Worm (Caenorhabditis elegans) whole organism, young adult: Measurements from ENCODE around the gene srt-37.

Source experiments
- F10E7.11 ChIP-seq: sonication (generic microtip); optimal IDR thresholded peaks from 2 replicates; lab custom pipeline; 2017; ENCODE audit warnings: mild to moderate bottlenecking, missing genetic modification characterization, moderate library complexity, missing compliant biosample characterization
- F33H1.4 ChIP-seq: fragments of 200-800 bp; sonication (Bioruptor generic); IDR thresholded peaks from 2 replicates; pipeline ENCODE4 v1.3.6; 2022; ENCODE audit warnings: missing genetic modification reagents, missing genetic modification characterization, missing compliant biosample characterization
- F39B2.1 ChIP-seq: fragments of 200-800 bp; sonication (Bioruptor generic); IDR thresholded peaks from 2 replicates; pipeline ENCODE4 v1.3.6; 2022; ENCODE audit warnings: missing genetic modification reagents, missing genetic modification characterization, missing compliant biosample characterization
- F52B5.7 ChIP-seq: sonication (generic microtip); optimal IDR thresholded peaks from 2 replicates; lab custom pipeline; 2016; ENCODE audit warnings: mild to moderate bottlenecking, missing genetic modification characterization, missing compliant biosample characterization
- F57A8.1 ChIP-seq: fragments of 200-800 bp; sonication (Bioruptor generic); optimal IDR thresholded peaks from 2 replicates; lab custom pipeline; 2018; ENCODE audit warnings: mild to moderate bottlenecking, missing genetic modification characterization, moderate library complexity, missing compliant biosample characterization
- K12H6.12 ChIP-seq: fragments of 200-800 bp; sonication (Bioruptor generic); optimal IDR thresholded peaks from 2 replicates; lab custom pipeline; 2018; ENCODE audit warnings: mild to moderate bottlenecking, missing genetic modification characterization, missing compliant biosample characterization
- Y79H2A.3 ChIP-seq: fragments of 200-800 bp; sonication (Bioruptor generic); conservative IDR thresholded peaks from 2 replicates; pipeline ENCODE4 v1.3.6; 2022; ENCODE audit warnings: missing genetic modification reagents, missing genetic modification characterization, missing compliant biosample characterization
- athp-1 ChIP-seq: sonication (generic microtip); optimal IDR thresholded peaks from 2 replicates; lab custom pipeline; 2017; ENCODE audit warnings: mild to moderate bottlenecking, missing genetic modification characterization, missing compliant biosample characterization
- ccch-3 ChIP-seq: fragments of 200-800 bp; sonication (Bioruptor generic); optimal IDR thresholded peaks from 2 replicates; lab custom pipeline; 2018; ENCODE audit warnings: mild to moderate bottlenecking, missing genetic modification characterization, missing compliant biosample characterization
- cebp-1 ChIP-seq, 2 experiments: fragments of 200-800 bp in 1 of 2; sonication (Bioruptor generic) in 1 of 2; sonication (generic microtip) in 1 of 2; IDR thresholded peaks in 1 of 2; optimal IDR thresholded peaks in 1 of 2; 2 replicates each; pipeline versions ENCODE4 v1.3.6 to Lab custom; 2017 to 2022; ENCODE audit warnings: missing compliant biosample characterization in 2 of 2, missing genetic modification characterization in 2 of 2, mild to moderate bottlenecking in 1 of 2, missing genetic modification reagents in 1 of 2, moderate library complexity in 1 of 2
- cebp-2 ChIP-seq: fragments of 200-800 bp; sonication (Bioruptor generic); IDR thresholded peaks from 2 replicates; pipeline ENCODE4 v1.3.6; 2022; ENCODE audit warnings: missing genetic modification characterization, missing compliant biosample characterization
- ceh-100 ChIP-seq: fragments of 200-800 bp; sonication (Bioruptor generic); IDR thresholded peaks from 2 replicates; pipeline ENCODE4 v1.3.6; 2022; ENCODE audit warnings: missing genetic modification reagents, missing genetic modification characterization, missing compliant biosample characterization
- ceh-79 ChIP-seq: sonication (generic microtip); optimal IDR thresholded peaks from 2 replicates; lab custom pipeline; 2017; ENCODE audit warnings: mild to moderate bottlenecking, missing genetic modification characterization, missing compliant biosample characterization
- ceh-91 ChIP-seq: fragments of 200-800 bp; sonication (Bioruptor generic); IDR thresholded peaks from 2 replicates; pipeline ENCODE4 v1.3.6; 2022; ENCODE audit warnings: missing genetic modification reagents, missing genetic modification characterization, missing compliant biosample characterization
- die-1 ChIP-seq: sonication (generic microtip); optimal IDR thresholded peaks from 2 replicates; lab custom pipeline; 2016; ENCODE audit warnings: missing genotype, mild to moderate bottlenecking, missing genetic modification characterization, missing compliant biosample characterization
- efl-1 ChIP-seq: fragments of 150-350 bp; optimal IDR thresholded peaks from 2 replicates; lab custom pipeline; 2014; ENCODE audit warnings: missing biosample characterization, missing genetic modification reagents, missing genetic modification characterization
- ekl-4 ChIP-seq: fragments of 200-800 bp; sonication (Bioruptor generic); IDR thresholded peaks from 2 replicates; pipeline ENCODE4 v1.3.6; 2022; ENCODE audit warnings: missing genetic modification reagents, missing genetic modification characterization, missing compliant biosample characterization
- ets-4 ChIP-seq: fragments of 200-800 bp; sonication (Bioruptor generic); optimal IDR thresholded peaks from 2 replicates; lab custom pipeline; 2018; ENCODE audit warnings: mild to moderate bottlenecking, missing genetic modification characterization, missing compliant biosample characterization
- him-1 ChIP-seq: sonication (generic microtip); optimal IDR thresholded peaks from 2 replicates; lab custom pipeline; 2016; ENCODE audit warnings: missing genotype, missing genetic modification reagents, missing genetic modification characterization, missing compliant biosample characterization
- hmg-1.2 ChIP-seq: fragments of 200-800 bp; sonication (Bioruptor generic); IDR thresholded peaks from 2 replicates; pipeline ENCODE4 v1.3.6; 2022; ENCODE audit warnings: missing genetic modification reagents, missing genetic modification characterization, missing compliant biosample characterization
- let-526 ChIP-seq: fragments of 200-800 bp; sonication (Bioruptor generic); IDR thresholded peaks from 2 replicates; pipeline ENCODE4 v1.3.6; 2022; ENCODE audit warnings: missing genetic modification reagents, missing genetic modification characterization, missing compliant biosample characterization
- let-607 ChIP-seq, 2 experiments: fragments of 200-800 bp in 1 of 2; sonication (Bioruptor generic) in 1 of 2; sonication (generic microtip) in 1 of 2; optimal IDR thresholded peaks; 2 replicates each; lab custom pipeline; 2016 to 2018; ENCODE audit warnings: mild to moderate bottlenecking in 2 of 2, missing compliant biosample characterization in 2 of 2, missing genetic modification characterization in 2 of 2, moderate library complexity in 2 of 2, missing genotype in 1 of 2
- lin-40 ChIP-seq: sonication (generic microtip); optimal IDR thresholded peaks from 2 replicates; lab custom pipeline; 2016; ENCODE audit warnings: missing genetic modification characterization, mild to moderate bottlenecking, missing compliant biosample characterization, missing genotype, missing genetic modification reagents
- lsl-1 ChIP-seq: fragments of 200-800 bp; sonication (Bioruptor generic); optimal IDR thresholded peaks from 2 replicates; lab custom pipeline; 2018; ENCODE audit warnings: mild to moderate bottlenecking, missing genetic modification characterization, moderate library complexity, missing compliant biosample characterization
- madf-6 ChIP-seq: fragments of 200-800 bp; sonication (Bioruptor generic); IDR thresholded peaks from 2 replicates; pipeline ENCODE4 v1.3.6; 2022; ENCODE audit warnings: missing genetic modification reagents, missing genetic modification characterization, missing compliant biosample characterization
- mel-28 ChIP-seq: sonication (generic microtip); optimal IDR thresholded peaks from 2 replicates; lab custom pipeline; 2016; ENCODE audit warnings: borderline replicate concordance, mild to moderate bottlenecking, missing genetic modification characterization, missing compliant biosample characterization
- mes-4 ChIP-seq: sonication (generic microtip); optimal IDR thresholded peaks from 2 replicates; lab custom pipeline; 2016; ENCODE audit warnings: missing genotype, missing genetic modification characterization, missing compliant biosample characterization
- nfya-2 ChIP-seq: fragments of 200-800 bp; sonication (Bioruptor generic); IDR thresholded peaks from 2 replicates; pipeline ENCODE4 v1.3.6; 2022; ENCODE audit warnings: missing genetic modification reagents, missing genetic modification characterization, missing compliant biosample characterization
- nfyb-1 ChIP-seq: fragments of 200-800 bp; sonication (Bioruptor generic); IDR thresholded peaks from 2 replicates; pipeline ENCODE4 v1.3.6; 2022; ENCODE audit warnings: missing genetic modification reagents, missing genetic modification characterization, missing compliant biosample characterization
- nhr-179 ChIP-seq: sonication (generic microtip); optimal IDR thresholded peaks from 2 replicates; lab custom pipeline; 2016; ENCODE audit warnings: mild to moderate bottlenecking, missing genetic modification characterization, missing compliant biosample characterization
- nhr-80 ChIP-seq: sonication (generic microtip); optimal IDR thresholded peaks from 2 replicates; lab custom pipeline; 2016; ENCODE audit warnings: missing genetic modification characterization, missing compliant biosample characterization
- rcor-1 ChIP-seq: fragments of 200-800 bp; sonication (Bioruptor generic); IDR thresholded peaks from 2 replicates; pipeline ENCODE4 v1.3.6; 2022; ENCODE audit warnings: missing genetic modification reagents, missing genetic modification characterization, missing compliant biosample characterization
- rec-8 ChIP-seq, 2 experiments: sonication (generic microtip); optimal IDR thresholded peaks; 2 replicates each; lab custom pipeline; 2016; ENCODE audit warnings: mild to moderate bottlenecking in 2 of 2, missing genetic modification characterization in 2 of 2, missing genetic modification reagents in 2 of 2, missing genotype in 2 of 2, missing biosample characterization in 1 of 2, missing compliant biosample characterization in 1 of 2, moderate library complexity in 1 of 2
- repo-1 ChIP-seq: sonication (generic microtip); optimal IDR thresholded peaks from 2 replicates; lab custom pipeline; 2017; ENCODE audit warnings: mild to moderate bottlenecking, missing genetic modification characterization, missing compliant biosample characterization
- snpc-3.4 ChIP-seq: sonication (generic microtip); optimal IDR thresholded peaks from 2 replicates; lab custom pipeline; 2017; ENCODE audit warnings: missing genetic modification characterization, mild to moderate bottlenecking, missing compliant biosample characterization, antibody characterized with exemption, moderate library complexity, missing genotype, missing genetic modification reagents
- tbp1 ChIP-seq: fragments of 200-800 bp; sonication (Bioruptor generic); optimal IDR thresholded peaks from 2 replicates; lab custom pipeline; 2018; ENCODE audit warnings: mild to moderate bottlenecking, missing genetic modification characterization, missing compliant biosample characterization
- tlf-1 ChIP-seq: fragments of 200-800 bp; sonication (Bioruptor generic); optimal IDR thresholded peaks from 2 replicates; lab custom pipeline; 2018; ENCODE audit warnings: mild to moderate bottlenecking, missing genetic modification characterization, missing compliant biosample characterization
- unc-130 ChIP-seq: sonication (generic microtip); optimal IDR thresholded peaks from 2 replicates; lab custom pipeline; 2016; ENCODE audit warnings: missing genetic modification reagents, missing genetic modification characterization, missing compliant biosample characterization
- zim-3 ChIP-seq: sonication (generic microtip); optimal IDR thresholded peaks from 2 replicates; lab custom pipeline; 2017; ENCODE audit warnings: mild to moderate bottlenecking, missing genetic modification characterization, moderate library complexity, missing compliant biosample characterization
- ztf-18 ChIP-seq: sonication (generic microtip); optimal IDR thresholded peaks from 2 replicates; lab custom pipeline; 2016; ENCODE audit warnings: missing genotype, mild to moderate bottlenecking, missing genetic modification characterization, missing compliant biosample characterization
- ztf-22 ChIP-seq: fragments of 200-800 bp; sonication (Bioruptor generic); optimal IDR thresholded peaks from 2 replicates; lab custom pipeline; 2018; ENCODE audit warnings: mild to moderate bottlenecking, missing genetic modification characterization, moderate library complexity, missing compliant biosample characterization
- ztf-25 ChIP-seq: fragments of 200-800 bp; sonication (Bioruptor generic); IDR thresholded peaks from 2 replicates; pipeline ENCODE4 v1.3.6; 2022; ENCODE audit warnings: missing genetic modification reagents, missing genetic modification characterization, missing compliant biosample characterization
- ztf-26 ChIP-seq: sonication (generic microtip); optimal IDR thresholded peaks from 2 replicates; lab custom pipeline; 2017; ENCODE audit warnings: missing genetic modification characterization, missing compliant biosample characterization

srt-37 gene

DNA sequence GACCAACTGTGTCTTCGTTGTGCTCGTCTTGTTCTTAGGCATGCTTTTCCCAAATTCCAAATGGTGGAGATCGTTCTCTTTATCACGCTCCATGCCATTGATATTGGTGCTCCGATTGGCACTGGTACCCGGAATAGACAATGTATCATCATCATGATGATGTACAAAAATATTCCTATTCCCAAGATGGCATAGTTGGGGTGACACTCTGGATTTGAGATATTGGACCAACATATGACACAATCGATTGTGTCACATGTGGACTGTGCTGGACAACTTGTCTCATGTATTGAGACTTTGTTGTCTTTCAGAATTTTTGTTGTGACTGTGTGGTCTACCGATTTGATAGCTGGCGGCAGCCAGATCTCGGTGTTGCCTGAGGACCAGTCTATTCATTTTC, 22.6 kb upstream of the srt-37 start (continued):
- TF ChIP-seq tbp1 (GFP tag; lab: Kevin White, UChicago) = no peak
- no peak for TF ChIP-seq F10E7.11 (tag; lab: Kevin White, UChicago)
- TF ChIP-seq, all 124 proteins: peak for 0

DNA sequence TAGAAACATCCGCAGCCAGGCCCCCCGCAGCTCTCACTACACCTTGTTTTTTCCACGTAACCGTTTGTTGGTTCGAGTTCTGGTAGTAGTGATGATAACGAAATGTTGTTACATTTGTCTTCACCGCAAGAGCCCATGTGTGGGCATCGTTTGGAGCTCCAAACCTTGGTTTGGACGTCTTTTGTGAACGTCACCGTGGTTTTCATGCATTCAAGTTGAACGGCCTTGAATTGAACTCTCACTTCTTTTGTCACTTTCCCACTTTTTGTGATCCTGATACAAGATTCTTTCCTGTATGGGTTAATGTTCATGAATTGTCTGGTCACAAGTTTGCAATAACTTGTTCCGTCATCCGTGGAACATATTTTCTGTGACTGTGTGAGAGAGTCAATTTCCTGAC, 22.2 kb upstream of the srt-37 start:
- no peak for TF ChIP-seq ccch-3 (GFP tag; lab: Kevin White, UChicago)
- TF ChIP-seq F52B5.7 (tag; lab: Kevin White, UChicago) = no peak
- TF ChIP-seq die-1 (tag; lab: Kevin White, UChicago) = no peak
- no peak for TF ChIP-seq let-607 (tag; optimal IDR thresholded peaks at IDR 0.05; lab: Kevin White, UChicago)
- TF ChIP-seq lin-40 (tag; lab: Kevin White, UChicago) = no peak
- TF ChIP-seq unc-130 (GFP tag; lab: Kevin White, UChicago) = no peak
- TF ChIP-seq ztf-26 (tag; lab: Kevin White, UChicago) = no peak
- TF ChIP-seq F39B2.1 (GFP tag; lab: Robert Waterston, UW) = no peak
- TF ChIP-seq K12H6.12 = no peak
- TF ChIP-seq ceh-91 (GFP tag; lab: Robert Waterston, UW) = no peak

DNA sequence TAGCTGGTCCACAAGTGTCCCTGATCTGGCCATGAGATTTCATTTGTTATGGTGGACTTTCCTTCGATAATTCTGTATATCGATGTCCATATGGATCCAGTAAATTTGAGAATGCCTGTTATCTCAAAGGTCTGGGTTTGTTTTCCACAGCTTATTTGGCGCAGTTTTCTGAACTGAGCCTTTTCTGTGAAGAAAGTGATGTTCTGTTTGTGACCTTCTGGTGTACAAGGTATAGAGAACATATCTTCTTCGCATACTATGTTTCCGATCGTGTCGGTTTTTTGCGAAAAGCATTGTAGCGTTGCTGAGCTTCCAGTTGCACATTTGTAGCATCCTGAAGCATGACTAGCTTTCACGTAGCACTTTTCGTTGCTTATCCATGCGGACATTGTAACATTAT, 21.2 kb upstream of the srt-37 start:
- no peak for TF ChIP-seq efl-1 (GFP tag; lab: Kevin White, UChicago)
- no peak for TF ChIP-seq nhr-179 (tag; lab: Kevin White, UChicago)
- no peak for TF ChIP-seq repo-1
- TF ChIP-seq hmg-1.2 (GFP tag; lab: Robert Waterston, UW) = no peak
- no peak for TF ChIP-seq nfyb-1 (GFP tag; lab: Robert Waterston, UW)
- TF ChIP-seq cebp-1 (GFP tag; IDR thresholded peaks at IDR 0.05; lab: Robert Waterston, UW) = no peak
- TF ChIP-seq cebp-1 (tag; optimal IDR thresholded peaks at IDR 0.05; lab: Kevin White, UChicago) = no peak
- TF ChIP-seq ets-4 (GFP tag; lab: Kevin White, UChicago) = no peak
- TF ChIP-seq cebp-2 = no peak
- TF ChIP-seq lin-40 (tag; lab: Kevin White, UChicago) = no peak
- no peak for TF ChIP-seq ceh-100
- no peak for TF ChIP-seq ztf-25
- TF ChIP-seq ekl-4 (GFP tag; lab: Robert Waterston, UW) = no peak
- no peak for TF ChIP-seq lsl-1 (GFP tag; lab: Kevin White, UChicago)
- no peak for TF ChIP-seq ztf-22
- TF ChIP-seq madf-6 (GFP tag; lab: Robert Waterston, UW) = no peak
- TF ChIP-seq ztf-18 (tag; lab: Kevin White, UChicago) = no peak
- no peak for TF ChIP-seq F57A8.1
- TF ChIP-seq zim-3 (tag; lab: Kevin White, UChicago) = no peak
- no peak for TF ChIP-seq tlf-1 (GFP tag; lab: Kevin White, UChicago)

DNA sequence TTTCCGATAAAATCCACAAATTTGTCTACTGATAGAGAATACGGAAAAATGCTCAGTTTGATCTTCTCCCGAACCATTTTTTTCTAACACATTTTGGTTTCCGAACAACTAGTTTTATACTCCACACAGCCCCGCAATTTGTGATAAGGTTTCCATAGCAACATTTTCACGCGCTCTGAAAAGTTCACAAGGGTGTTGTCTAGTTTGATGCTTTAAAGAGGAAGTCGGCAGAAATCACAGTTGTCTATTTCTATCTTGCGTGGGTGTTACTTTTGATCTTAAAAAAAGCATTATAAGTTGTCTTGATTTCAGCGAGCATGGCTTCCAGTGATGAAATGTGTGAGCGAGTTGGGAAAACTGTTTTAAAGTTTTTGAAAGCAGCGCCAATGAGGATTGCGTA, 18.1 kb upstream of the srt-37 start, which contains the start of gene ZC132.3:
ZC132.3 (minus strand) TSS at position 101 of the 400 bp plus-strand sequence.
- TF ChIP-seq mes-4 (no peak), let-526 (GFP tag; lab: Robert Waterston, UW) (no peak), Y79H2A.3 (GFP tag; lab: Robert Waterston, UW) (no peak), nfya-2 (no peak), let-607 (tag; optimal IDR thresholded peaks at IDR 0.05; lab: Kevin White, UChicago) (no peak), him-1 (tag; lab: Kevin White, UChicago) (no peak), die-1 (tag; lab: Kevin White, UChicago) (no peak), athp-1 (tag; lab: Kevin White, UChicago) (no peak), rcor-1 (GFP tag; lab: Robert Waterston, UW) (no peak), nhr-179 (tag; lab: Kevin White, UChicago) (no peak), nhr-80 (tag; lab: Kevin White, UChicago) (no peak), mel-28 (tag; lab: Kevin White, UChicago) (no peak), F33H1.4 (GFP tag; lab: Robert Waterston, UW) (no peak), ccch-3 (GFP tag; lab: Kevin White, UChicago) (no peak), rec-8 (tag; optimal IDR thresholded peaks at IDR 0.05; lab: Kevin White, UChicago) (no peak), ceh-79 (tag; lab: Kevin White, UChicago) (no peak), unc-130 (GFP tag; lab: Kevin White, UChicago) (no peak), snpc-3.4 (no peak)
